Fruit fly (Drosophila melanogaster) Kc167 (cell line): Measurements from ENCODE around the gene fmt.

Source experiments
- Myc ChIP-seq: fragments of >200 bp; optimal IDR thresholded peaks from 2 replicates; lab custom pipeline; 2017; ENCODE audit warnings: missing external identifiers
- h ChIP-seq: fragments of >200 bp; optimal IDR thresholded peaks from 3 replicates; lab custom pipeline; 2018; ENCODE audit warnings: missing external identifiers
- insv ChIP-seq: fragments of >200 bp; optimal IDR thresholded peaks from 3 replicates; lab custom pipeline; 2018; ENCODE audit warnings: missing external identifiers
- psq ChIP-seq: fragments of >200 bp; optimal IDR thresholded peaks from 2 replicates; lab custom pipeline; 2017; ENCODE audit warnings: missing external identifiers

dm6 chr3L:6218517-6219155 lies 45.0 kb upstream of the fmt start:
- TF ChIP-seq psq: no peak
- no peak for TF ChIP-seq Myc (lab: Kevin White, UChicago)
- TF ChIP-seq h (lab: Kevin White, UChicago): no peak
- no peak for TF ChIP-seq insv
